Fruit fly (Drosophila melanogaster) whole organism, embryonic: ENCODE data around the gene Polr1B.

Source experiments
- ATbp ChIP-seq: fragments of 200-800 bp; sonication (Bioruptor generic); optimal IDR thresholded peaks from 2 replicates; lab custom pipeline; 2017; ENCODE audit warnings: missing biosample characterization, mild to moderate bottlenecking, missing genetic modification characterization, missing genetic modification reagents
- Asciz ChIP-seq: fragments of 200-800 bp; sonication (Bioruptor generic); optimal IDR thresholded peaks from 2 replicates; lab custom pipeline; 2017; ENCODE audit warnings: missing biosample characterization, mild to moderate bottlenecking, missing genetic modification characterization, missing genetic modification reagents
- Atf3 ChIP-seq: fragments of 200-800 bp; sonication (Bioruptor generic); optimal IDR thresholded peaks from 3 replicates; lab custom pipeline; 2016; ENCODE audit warnings: missing biosample characterization, missing genetic modification characterization
- Atf6 ChIP-seq: fragments of 200-800 bp; sonication (Bioruptor generic); IDR thresholded peaks from 2 replicates; pipeline ENCODE4 v1.3.6; 2022; ENCODE audit warnings: missing biosample characterization, missing genetic modification characterization
- B-H1 ChIP-seq: fragments of 200-800 bp; sonication (Bioruptor generic); IDR thresholded peaks from 3 replicates; pipeline ENCODE4 v1.3.6; 2022; ENCODE audit warnings: missing biosample characterization, missing genetic modification characterization
- Blimp-1 ChIP-seq: fragments of 200-800 bp; sonication (Bioruptor generic); optimal IDR thresholded peaks from 3 replicates; lab custom pipeline; 2018; ENCODE audit warnings: missing biosample characterization, missing genetic modification characterization, mild to moderate bottlenecking, moderate library complexity, missing genetic modification reagents
- BtbVII ChIP-seq: fragments of 200-800 bp; sonication (Bioruptor generic); optimal IDR thresholded peaks from 3 replicates; lab custom pipeline; 2017; ENCODE audit warnings: missing biosample characterization, mild to moderate bottlenecking, missing genetic modification characterization
- CG10209 ChIP-seq: fragments of 200-800 bp; sonication (Bioruptor generic); optimal IDR thresholded peaks from 3 replicates; lab custom pipeline; 2017; ENCODE audit warnings: missing biosample characterization, mild to moderate bottlenecking, missing genetic modification characterization, missing genetic modification reagents
- CG10274 ChIP-seq: fragments of 200-800 bp; sonication (Bioruptor generic); optimal IDR thresholded peaks from 3 replicates; lab custom pipeline; 2017; ENCODE audit warnings: missing biosample characterization, mild to moderate bottlenecking, missing genetic modification characterization
- CG10565 ChIP-seq: fragments of 200-800 bp; sonication (Bioruptor generic); optimal IDR thresholded peaks from 3 replicates; lab custom pipeline; 2016; ENCODE audit warnings: missing biosample characterization, mild to moderate bottlenecking, missing genetic modification characterization
- CG11504 ChIP-seq: fragments of 200-800 bp; sonication (Bioruptor generic); optimal IDR thresholded peaks from 3 replicates; lab custom pipeline; 2019; ENCODE audit warnings: missing biosample characterization, mild to moderate bottlenecking, missing genetic modification characterization, moderate library complexity
- CG12071 ChIP-seq: fragments of 200-800 bp; sonication (Bioruptor generic); optimal IDR thresholded peaks from 3 replicates; lab custom pipeline; 2018; ENCODE audit warnings: missing biosample characterization, mild to moderate bottlenecking, missing genetic modification characterization
- CG12769 ChIP-seq: fragments of 200-800 bp; sonication (Bioruptor generic); optimal IDR thresholded peaks from 2 replicates; lab custom pipeline; 2019; ENCODE audit warnings: missing biosample characterization, mild to moderate bottlenecking, missing genetic modification characterization, moderate library complexity
- CG15514 ChIP-seq: fragments of 200-800 bp; sonication (Bioruptor generic); optimal IDR thresholded peaks from 3 replicates; lab custom pipeline; 2017; ENCODE audit warnings: missing biosample characterization, missing genetic modification characterization, mild to moderate bottlenecking, moderate library complexity, missing genetic modification reagents
- CG17568 ChIP-seq: fragments of 200-800 bp; sonication (Bioruptor generic); optimal IDR thresholded peaks from 2 replicates; lab custom pipeline; 2018; ENCODE audit warnings: missing biosample characterization, mild to moderate bottlenecking, missing genetic modification characterization, moderate library complexity
- CG18599 ChIP-seq: fragments of 200-800 bp; sonication (Bioruptor generic); optimal IDR thresholded peaks from 3 replicates; lab custom pipeline; 2017; ENCODE audit warnings: missing biosample characterization, missing genetic modification characterization, mild to moderate bottlenecking, moderate library complexity, missing genetic modification reagents
- CG18619 ChIP-seq: fragments of 200-800 bp; sonication (Bioruptor generic); optimal IDR thresholded peaks from 3 replicates; lab custom pipeline; 2017; ENCODE audit warnings: missing biosample characterization, mild to moderate bottlenecking, missing genetic modification characterization
- CG4730 ChIP-seq: fragments of 200-800 bp; sonication (Bioruptor generic); IDR thresholded peaks from 2 replicates; pipeline ENCODE4 v1.3.6; 2022; ENCODE audit warnings: missing biosample characterization, missing genetic modification characterization
- CG6813 ChIP-seq: fragments of 200-800 bp; sonication (Bioruptor generic); optimal IDR thresholded peaks from 2 replicates; lab custom pipeline; 2017; ENCODE audit warnings: missing biosample characterization, missing genetic modification characterization, mild to moderate bottlenecking, moderate library complexity, missing genetic modification reagents
- CG7839 ChIP-seq: fragments of 200-800 bp; sonication (Bioruptor generic); optimal IDR thresholded peaks from 3 replicates; lab custom pipeline; 2018; ENCODE audit warnings: missing biosample characterization, mild to moderate bottlenecking, missing genetic modification characterization, moderate library complexity
- CG8924 ChIP-seq: fragments of 200-800 bp; optimal IDR thresholded peaks from 3 replicates; lab custom pipeline; 2019; ENCODE audit warnings: missing biosample characterization, mild to moderate bottlenecking, missing genetic modification characterization, moderate library complexity
- CrebB ChIP-seq: fragments of 200-800 bp; sonication (Bioruptor generic); optimal IDR thresholded peaks from 3 replicates; lab custom pipeline; 2018; ENCODE audit warnings: missing biosample characterization, mild to moderate bottlenecking, missing genetic modification characterization
- Doc2 ChIP-seq: fragments of 200-800 bp; sonication (Bioruptor generic); IDR thresholded peaks from 2 replicates; pipeline ENCODE4 v1.3.6; 2022; ENCODE audit warnings: missing biosample characterization, missing genetic modification characterization
- HmgZ ChIP-seq: fragments of 200-800 bp; sonication (Bioruptor generic); optimal IDR thresholded peaks from 2 replicates; lab custom pipeline; 2018; ENCODE audit warnings: missing biosample characterization, mild to moderate bottlenecking, missing genetic modification characterization
- Hmr ChIP-seq: fragments of 200-800 bp; sonication (Bioruptor generic); optimal IDR thresholded peaks from 3 replicates; lab custom pipeline; 2017; ENCODE audit warnings: mild to moderate bottlenecking, missing biosample characterization, missing genetic modification reagents, missing genetic modification characterization
- MTF-1 ChIP-seq: fragments of 200-800 bp; sonication (Bioruptor generic); optimal IDR thresholded peaks from 2 replicates; lab custom pipeline; 2018; ENCODE audit warnings: missing biosample characterization, mild to moderate bottlenecking, missing genetic modification characterization, borderline replicate concordance
- Med ChIP-seq: fragments of 200-800 bp; sonication (Bioruptor generic); peaks from one replicate; lab custom pipeline; 2016; ENCODE audit warnings: missing biosample characterization, missing genetic modification characterization, mild to moderate bottlenecking, inconsistent platforms, moderate library complexity
- Meics ChIP-seq: fragments of 200-800 bp; sonication (Bioruptor generic); optimal IDR thresholded peaks from 2 replicates; lab custom pipeline; 2017; ENCODE audit warnings: missing biosample characterization, mild to moderate bottlenecking, missing genetic modification characterization
- Myb ChIP-seq: fragments of 200-800 bp; sonication (Bioruptor generic); optimal IDR thresholded peaks from 2 replicates; lab custom pipeline; 2016; ENCODE audit warnings: missing biosample characterization, missing genetic modification characterization
- Ptx1 ChIP-seq: fragments of 200-800 bp; sonication (Bioruptor generic); IDR thresholded peaks from 2 replicates; pipeline ENCODE4 v1.3.6; 2022; ENCODE audit warnings: missing biosample characterization, missing genetic modification characterization
- Side ChIP-seq: fragments of 200-800 bp; sonication (Bioruptor generic); optimal IDR thresholded peaks from 2 replicates; lab custom pipeline; 2016; ENCODE audit warnings: missing biosample characterization, missing genetic modification characterization
- ase ChIP-seq: fragments of 200-800 bp; sonication (Bioruptor generic); IDR thresholded peaks from 3 replicates; pipeline ENCODE4 v1.3.6; 2022; ENCODE audit warnings: missing biosample characterization, missing genetic modification characterization
- ash1 ChIP-seq: fragments of 200-800 bp; sonication (Bioruptor generic); optimal IDR thresholded peaks from 2 replicates; lab custom pipeline; 2018; ENCODE audit warnings: missing biosample characterization, mild to moderate bottlenecking, missing genetic modification characterization
- bsh ChIP-seq, 2 experiments: fragments of 200-800 bp; sonication (Bioruptor generic); optimal IDR thresholded peaks; 2 replicates each; lab custom pipeline; 2017 to 2018; ENCODE audit warnings: mild to moderate bottlenecking in 2 of 2, missing biosample characterization in 2 of 2, missing genetic modification characterization in 2 of 2, moderate library complexity in 1 of 2
- caup ChIP-seq: fragments of 200-800 bp; sonication (Bioruptor generic); optimal IDR thresholded peaks from 3 replicates; lab custom pipeline; 2017; ENCODE audit warnings: missing biosample characterization, mild to moderate bottlenecking, missing genetic modification characterization, moderate library complexity; ENCODE audit not compliant: severe bottlenecking
- corto ChIP-seq: fragments of 200-800 bp; sonication (Bioruptor generic); optimal IDR thresholded peaks from 2 replicates; lab custom pipeline; 2016; ENCODE audit warnings: missing biosample characterization, mild to moderate bottlenecking, missing genetic modification characterization, moderate library complexity
- exex ChIP-seq: fragments of 200-800 bp; sonication (Bioruptor generic); optimal IDR thresholded peaks from 4 replicates; lab custom pipeline; 2018; ENCODE audit warnings: missing biosample characterization, mild to moderate bottlenecking, missing genetic modification characterization, moderate library complexity
- fd3F ChIP-seq: fragments of 200-800 bp; sonication (Bioruptor generic); optimal IDR thresholded peaks from 2 replicates; lab custom pipeline; 2018; ENCODE audit warnings: missing biosample characterization, mild to moderate bottlenecking, missing genetic modification characterization, moderate library complexity
- lab ChIP-seq: fragments of 200-800 bp; sonication (Bioruptor generic); optimal IDR thresholded peaks from 3 replicates; lab custom pipeline; 2017; ENCODE audit warnings: missing biosample characterization, missing genetic modification characterization, mild to moderate bottlenecking, moderate library complexity, missing genetic modification reagents
- lbe ChIP-seq: fragments of 200-800 bp; sonication (Bioruptor generic); optimal IDR thresholded peaks from 2 replicates; lab custom pipeline; 2016; ENCODE audit warnings: missing biosample characterization, mild to moderate bottlenecking, missing genetic modification characterization
- mirr ChIP-seq: fragments of 200-800 bp; sonication (Bioruptor generic); optimal IDR thresholded peaks from 3 replicates; lab custom pipeline; 2018; ENCODE audit warnings: missing biosample characterization, mild to moderate bottlenecking, missing genetic modification characterization
- nau ChIP-seq: fragments of 200-800 bp; sonication (Bioruptor generic); optimal IDR thresholded peaks from 3 replicates; lab custom pipeline; 2017; ENCODE audit warnings: missing biosample characterization, mild to moderate bottlenecking, missing genetic modification characterization, missing genetic modification reagents
- salm ChIP-seq: fragments of 200-800 bp; sonication (Bioruptor generic); optimal IDR thresholded peaks from 2 replicates; lab custom pipeline; 2018; ENCODE audit warnings: missing biosample characterization, mild to moderate bottlenecking, missing genetic modification characterization
- sens ChIP-seq: fragments of 200-800 bp; sonication (Bioruptor generic); peaks from one replicate; lab custom pipeline; 2016; ENCODE audit warnings: missing biosample characterization, missing genetic modification characterization
- sim ChIP-seq: fragments of 200-800 bp; sonication (Bioruptor generic); IDR thresholded peaks from 2 replicates; pipeline ENCODE4 v1.3.6; 2022; ENCODE audit warnings: missing biosample characterization, missing genetic modification characterization
- slbo ChIP-seq: fragments of 200-800 bp; sonication (Bioruptor generic); IDR thresholded peaks from 2 replicates; pipeline ENCODE4 v1.3.6; 2022; ENCODE audit warnings: missing biosample characterization, missing genetic modification characterization
- unpg ChIP-seq: fragments of 200-800 bp; sonication (Bioruptor generic); optimal IDR thresholded peaks from 3 replicates; lab custom pipeline; 2018; ENCODE audit warnings: missing biosample characterization, mild to moderate bottlenecking, missing genetic modification characterization, moderate library complexity

Gene Polr1B

DNA sequence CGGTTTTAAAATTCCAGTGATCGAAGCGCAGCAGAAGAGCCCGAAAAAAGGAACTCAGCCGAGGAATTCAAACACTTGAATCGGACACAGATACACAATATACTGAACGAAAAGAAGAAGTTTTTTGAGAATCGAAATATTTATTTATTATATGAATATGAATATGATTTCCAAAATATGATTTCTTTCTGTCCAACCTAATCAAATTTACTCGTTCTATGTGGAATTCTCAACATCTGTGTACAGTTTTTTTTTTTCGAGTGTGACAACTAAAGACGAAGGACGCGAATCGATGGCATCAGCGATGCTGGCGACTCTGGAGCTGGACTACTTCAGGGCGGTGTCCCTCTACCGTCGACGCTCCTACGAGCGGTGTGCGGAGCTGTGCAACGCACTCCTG, 19.1 kb downstream of the Polr1B start:
- no peak for TF ChIP-seq ase
- TF ChIP-seq corto (GFP tag; lab: Kevin White, UChicago): peak; percentile 68
- peak; percentile 39 for TF ChIP-seq sens (GFP tag; lab: Kevin White, UChicago)
- TF ChIP-seq lbe (GFP tag; lab: Kevin White, UChicago): peak; percentile 86
- peak in 1 of 2 experiments; percentile 28 for TF ChIP-seq bsh (GFP tag; optimal IDR thresholded peaks at IDR 0.05; lab: Kevin White, UChicago)
- TF ChIP-seq, all 482 proteins: peak for 4

DNA sequence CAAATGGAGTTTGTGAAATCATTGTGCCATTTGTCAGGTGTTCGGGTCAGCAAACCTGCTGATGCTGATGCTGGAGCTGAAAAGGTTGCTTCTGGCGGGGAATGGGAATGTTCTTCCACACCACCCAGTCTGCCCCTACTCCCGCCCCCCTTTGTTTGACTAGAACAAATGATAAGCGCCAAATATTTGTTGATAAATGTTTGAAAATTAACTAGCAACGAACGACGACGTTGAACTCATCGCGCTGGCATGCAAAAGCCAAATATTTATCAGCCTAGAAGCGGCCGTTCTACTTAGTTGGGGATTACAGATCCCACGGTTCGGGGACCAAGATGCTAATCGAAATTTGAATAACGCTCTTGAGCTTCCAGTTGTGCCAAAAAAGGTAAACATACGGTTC, 21.4 kb downstream of the Polr1B start:
- TF ChIP-seq lab (GFP tag; lab: Kevin White, UChicago) (peak; percentile 31), CG12071 (peak; percentile 55), CG8924 (tag; lab: Kevin White, UChicago) (no peak), CG10274 (GFP tag; lab: Kevin White, UChicago) (peak; percentile 9), mirr (GFP tag; lab: Kevin White, UChicago) (peak; percentile 10), ATbp (GFP tag; lab: Kevin White, UChicago) (peak; percentile 60), CG10209 (GFP tag; lab: Kevin White, UChicago) (peak; percentile 1), CG15514 (GFP tag; lab: Kevin White, UChicago) (peak; percentile 39), unpg (GFP tag; lab: Kevin White, UChicago) (peak; percentile 3), CrebB (tag; lab: Kevin White, UChicago) (peak; percentile 0), Side (GFP tag; lab: Kevin White, UChicago) (no peak), Asciz (peak; percentile 44), Meics (GFP tag; lab: Kevin White, UChicago) (peak; percentile 19), Med (GFP tag; lab: Kevin White, UChicago) (peak; percentile 76), CG10565 (GFP tag; lab: Kevin White, UChicago) (no peak), CG17568 (GFP tag; lab: Kevin White, UChicago) (peak; percentile 31), Ptx1 (GFP tag; lab: Robert Waterston, UW) (no peak), ash1 (GFP tag; lab: Kevin White, UChicago) (no peak), B-H1 (no peak), sens (GFP tag; lab: Kevin White, UChicago) (peak; percentile 34), CG18619 (GFP tag; lab: Kevin White, UChicago) (no peak), salm (tag; lab: Kevin White, UChicago) (peak; percentile 21), CG12769 (tag; lab: Kevin White, UChicago) (peak; percentile 68), Atf6 (GFP tag; lab: Robert Waterston, UW) (0 out of 2 replicates have a peak, but pooled peaks have one; percentile 18), CG6813 (peak; percentile 56), CG11504 (tag; lab: Kevin White, UChicago) (peak; percentile 12), MTF-1 (GFP tag; lab: Kevin White, UChicago) (peak; percentile 19), Doc2 (GFP tag; lab: Robert Waterston, UW) (no peak), Blimp-1 (peak; percentile 8), CG18599 (GFP tag; lab: Kevin White, UChicago) (peak; percentile 30), fd3F (GFP tag; lab: Kevin White, UChicago) (peak; percentile 6), slbo (GFP tag; lab: Robert Waterston, UW) (no peak), CG7839 (peak; percentile 1), Atf3 (no peak), CG4730 (GFP tag; lab: Robert Waterston, UW) (no peak), sim (GFP tag; lab: Robert Waterston, UW) (no peak), HmgZ (peak; percentile 10), nau (GFP tag; lab: Kevin White, UChicago) (peak; percentile 19), BtbVII (GFP tag; lab: Kevin White, UChicago) (peak; percentile 39), exex (peak; percentile 1), caup (peak; percentile 15), Hmr (GFP tag; lab: Kevin White, UChicago) (peak; percentile 52), Myb (GFP tag; lab: Kevin White, UChicago) (peak; percentile 0)
